Worm (Caenorhabditis elegans): ENCODE data around the gene C12D5.10.

DNA sequence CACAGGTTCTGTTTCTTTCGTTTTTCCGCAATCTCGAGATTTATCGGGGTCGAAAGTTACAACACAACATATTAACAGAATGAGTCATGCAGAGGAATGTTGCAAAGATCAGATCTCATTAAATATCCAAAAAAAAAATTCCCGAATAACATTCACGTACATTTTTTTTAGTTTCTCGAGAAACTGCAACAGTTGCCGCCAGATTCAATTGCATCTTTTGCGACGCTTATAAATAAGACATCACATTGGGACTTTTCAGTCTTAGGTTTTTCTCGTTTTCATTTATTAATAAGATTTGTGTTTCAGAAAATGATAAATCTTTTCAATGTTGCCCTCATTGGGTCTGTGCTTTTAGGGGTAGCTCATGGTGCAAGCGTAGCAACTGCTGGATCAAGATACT, 20.4 kb upstream of the C12D5.10 start, which contains the start of gene ZK105.1:
- TF ChIP-seq hlh-30 (tag; optimal IDR thresholded peaks at IDR 0.05; ENCODE audit: insufficient read depth) (no peak), ceh-30 (tag; optimal IDR thresholded peaks at IDR 0.05) (no peak), fkh-10 (GFP tag; optimal IDR thresholded peaks at IDR 0.05) (no peak), nhr-11 (tag; optimal IDR thresholded peaks at IDR 0.05) (no peak), odd-2 (tag; optimal IDR thresholded peaks at IDR 0.05) (no peak), rnt-1 (tag; optimal IDR thresholded peaks at IDR 0.05) (no peak), elt-4 (tag; optimal IDR thresholded peaks at IDR 0.05) (no peak), ets-4 (tag; optimal IDR thresholded peaks at IDR 0.05) (no peak), pat-9 (tag; optimal IDR thresholded peaks at IDR 0.05) (no peak), ceh-22 (tag; optimal IDR thresholded peaks at IDR 0.05) (no peak)
